Fruit fly (Drosophila melanogaster): Measurements from ENCODE around the gene kuz.

DNA sequence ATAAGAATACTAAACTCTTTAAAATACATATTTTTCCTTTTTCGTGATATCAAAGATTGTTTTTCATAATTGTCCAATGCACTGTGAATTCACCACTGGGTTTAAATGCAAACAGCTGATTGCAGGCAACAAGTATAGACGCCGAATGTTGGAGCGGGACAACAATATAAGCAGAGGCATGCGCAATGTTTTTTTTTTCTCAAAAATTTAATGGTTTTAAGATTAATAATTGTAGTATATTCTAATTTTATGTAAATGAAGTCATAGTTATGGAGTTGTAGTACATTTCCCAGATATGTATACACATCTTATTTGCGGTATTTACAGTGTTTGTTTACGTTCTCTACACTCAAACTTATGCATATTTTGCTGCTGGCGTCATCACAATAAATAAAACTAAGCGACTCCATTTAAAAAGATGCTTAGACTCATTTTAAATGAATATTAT is 90.6 kb downstream of the kuz start:
- TF ChIP-seq CTCF (optimal IDR thresholded peaks at IDR 0.05) = no peak
- TF ChIP-seq CG8478 (optimal IDR thresholded peaks at IDR 0.05) = no peak
